In the genomic region with DNA sequence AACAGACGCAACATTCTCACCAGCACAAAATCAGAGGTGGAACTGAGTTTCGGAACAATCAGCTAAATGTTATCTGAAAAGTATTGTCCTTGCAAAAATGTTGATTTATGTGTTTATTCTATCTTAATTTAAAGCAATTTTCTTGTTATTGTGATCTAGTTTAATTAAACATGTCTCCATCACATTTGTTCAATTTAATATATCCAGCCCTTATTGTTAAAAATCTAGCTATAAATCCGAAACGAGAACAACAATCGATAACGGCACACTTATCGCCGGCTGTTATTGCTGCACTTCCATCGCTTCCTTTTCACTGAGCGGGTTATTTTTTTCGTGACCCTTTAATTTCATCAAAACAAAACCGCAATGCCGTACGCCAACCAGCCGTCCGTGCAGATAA, we compare ENCODE assay signal across 1 fruit fly cellular context.
TF ChIP-seq lines count a peak whose summit lies in the region.

GatC (minus strand) TSS at position 48 of the 400 bp plus-strand sequence.
PolG2 (minus strand) TSS at position 48 of the 400 bp plus-strand sequence.
Polr2C (plus strand) TSS at position 280 of the 400 bp plus-strand sequence.

TF ChIP-seq in whole organism, embryonic, 481 proteins besides CTCF, POLR2A, EP300 and RAD21 (continued from another document and continues in another):
- peak; percentile 72 for TF ChIP-seq CHES-1-like (GFP tag; optimal IDR thresholded peaks at IDR 0.05; lab: Kevin White, UChicago)
- no peak for TF ChIP-seq CG10274 (GFP tag; optimal IDR thresholded peaks at IDR 0.05; lab: Kevin White, UChicago)
- TF ChIP-seq CG8089 (GFP tag; optimal IDR thresholded peaks at IDR 0.05; lab: Kevin White, UChicago): peak; percentile 12
- TF ChIP-seq gfzf (GFP tag; optimal IDR thresholded peaks at IDR 0.05; lab: Kevin White, UChicago): peak; percentile 52
- no peak for TF ChIP-seq p53 (GFP tag; optimal IDR thresholded peaks at IDR 0.05; lab: Kevin White, UChicago)
- TF ChIP-seq CG4820 (GFP tag; optimal IDR thresholded peaks at IDR 0.05; lab: Kevin White, UChicago): no peak
- no peak for TF ChIP-seq pros (GFP tag; optimal IDR thresholded peaks at IDR 0.05; lab: Kevin White, UChicago)
- TF ChIP-seq HLHmδ (GFP tag; optimal IDR thresholded peaks at IDR 0.05; lab: Kevin White, UChicago): no peak
- TF ChIP-seq HmgZ (tag; optimal IDR thresholded peaks at IDR 0.05; lab: Kevin White, UChicago): peak; percentile 61
- TF ChIP-seq usp (GFP tag; optimal IDR thresholded peaks at IDR 0.05; lab: Kevin White, UChicago): no peak
- TF ChIP-seq ac (GFP tag; optimal IDR thresholded peaks at IDR 0.05; lab: Kevin White, UChicago): no peak
- no peak for TF ChIP-seq emc (GFP tag; optimal IDR thresholded peaks at IDR 0.05; lab: Kevin White, UChicago)
- TF ChIP-seq twi (tag; optimal IDR thresholded peaks at IDR 0.05; lab: Kevin White, UChicago): peak; percentile 34
- TF ChIP-seq CG14965 (GFP tag; optimal IDR thresholded peaks at IDR 0.05; lab: Kevin White, UChicago; ENCODE audit: borderline replicate concordance): no peak
- TF ChIP-seq CG17359 (tag; optimal IDR thresholded peaks at IDR 0.05; lab: Kevin White, UChicago): no peak
- TF ChIP-seq Mes4 (GFP tag; optimal IDR thresholded peaks at IDR 0.05; lab: Kevin White, UChicago): peak; percentile 9
- peak; percentile 74 for TF ChIP-seq hkb (optimal IDR thresholded peaks at IDR 0.05; lab: Kevin White, UChicago)
- no peak for TF ChIP-seq hkb (GFP tag; IDR thresholded peaks at IDR 0.05; lab: Robert Waterston, UW)
- peak; percentile 6 for TF ChIP-seq CG4424 (GFP tag; optimal IDR thresholded peaks at IDR 0.05; lab: Kevin White, UChicago)
- no peak for TF ChIP-seq TFAM (GFP tag; optimal IDR thresholded peaks at IDR 0.05; lab: Kevin White, UChicago)
- peak; percentile 55 for TF ChIP-seq CG30020 (tag; optimal IDR thresholded peaks at IDR 0.05; lab: Kevin White, UChicago)
- peak; percentile 37 for TF ChIP-seq CG17802 (tag; optimal IDR thresholded peaks at IDR 0.05; lab: Kevin White, UChicago)
- TF ChIP-seq ara (GFP tag; IDR thresholded peaks at IDR 0.05; lab: Robert Waterston, UW): no peak
- no peak for TF ChIP-seq trh (GFP tag; optimal IDR thresholded peaks at IDR 0.05; lab: Kevin White, UChicago)
- TF ChIP-seq Dref (GFP tag; IDR thresholded peaks at IDR 0.05; lab: Robert Waterston, UW): peak; percentile 80
- no peak for TF ChIP-seq repo (GFP tag; optimal IDR thresholded peaks at IDR 0.05; lab: Kevin White, UChicago)
- no peak for TF ChIP-seq Optix (GFP tag; IDR thresholded peaks at IDR 0.05; lab: Robert Waterston, UW)
- TF ChIP-seq CG3838 (GFP tag; optimal IDR thresholded peaks at IDR 0.05; lab: Kevin White, UChicago): peak; percentile 60
- peak; percentile 48; the same call in 1 of the 2 replicates for TF ChIP-seq Ada2b (GFP tag; IDR thresholded peaks at IDR 0.05; lab: Robert Waterston, UW)
- TF ChIP-seq CG34422 (GFP tag; IDR thresholded peaks at IDR 0.05; lab: Robert Waterston, UW): peak; percentile 62; the same call in 1 of the 3 replicates
- 0 out of 2 replicates have a peak, but pooled peaks have one; percentile 6 for TF ChIP-seq CG6689 (GFP tag; IDR thresholded peaks at IDR 0.05; lab: Robert Waterston, UW)
- peak; percentile 52 for TF ChIP-seq sug (tag; optimal IDR thresholded peaks at IDR 0.05; lab: Kevin White, UChicago)
- no peak for TF ChIP-seq Trl (optimal IDR thresholded peaks at IDR 0.05; lab: Kevin White, UChicago)
- TF ChIP-seq Trl (GFP tag; optimal IDR thresholded peaks at IDR 0.05; lab: Kevin White, UChicago): no peak
- no peak for TF ChIP-seq CG5180 (GFP tag; optimal IDR thresholded peaks at IDR 0.05; lab: Kevin White, UChicago)
- no peak for TF ChIP-seq CG8290 (GFP tag; optimal IDR thresholded peaks at IDR 0.05; lab: Kevin White, UChicago)
- TF ChIP-seq CG8290 (tag; optimal IDR thresholded peaks at IDR 0.05; lab: Kevin White, UChicago): no peak
- TF ChIP-seq nau (GFP tag; optimal IDR thresholded peaks at IDR 0.05; lab: Kevin White, UChicago): no peak
- TF ChIP-seq HLH54F (GFP tag; optimal IDR thresholded peaks at IDR 0.05; lab: Kevin White, UChicago): peak; percentile 41
- TF ChIP-seq tio (GFP tag; optimal IDR thresholded peaks at IDR 0.05; lab: Kevin White, UChicago): no peak
- peak; percentile 26 for TF ChIP-seq Side (GFP tag; optimal IDR thresholded peaks at IDR 0.05; lab: Kevin White, UChicago)
- TF ChIP-seq CG7372 (GFP tag; IDR thresholded peaks at IDR 0.05; lab: Robert Waterston, UW): no peak
- no peak for TF ChIP-seq rib (GFP tag; IDR thresholded peaks at IDR 0.05; lab: Robert Waterston, UW)
- TF ChIP-seq Dip3 (GFP tag; optimal IDR thresholded peaks at IDR 0.05; lab: Kevin White, UChicago): peak; percentile 9
- TF ChIP-seq Ravus (GFP tag; IDR thresholded peaks at IDR 0.05; lab: Robert Waterston, UW): no peak
- TF ChIP-seq Hand (GFP tag; optimal IDR thresholded peaks at IDR 0.05; lab: Kevin White, UChicago): no peak
- TF ChIP-seq BtbVII (GFP tag; optimal IDR thresholded peaks at IDR 0.05; lab: Kevin White, UChicago): no peak
- no peak for TF ChIP-seq CG16779 (GFP tag; IDR thresholded peaks at IDR 0.05; lab: Robert Waterston, UW)
- no peak for TF ChIP-seq E2f1 (GFP tag; IDR thresholded peaks at IDR 0.05; lab: Robert Waterston, UW)
- TF ChIP-seq cad (GFP tag; optimal IDR thresholded peaks at IDR 0.05; lab: Kevin White, UChicago): no peak
- TF ChIP-seq vvl (GFP tag; IDR thresholded peaks at IDR 0.05; lab: Robert Waterston, UW): peak; percentile 70
- no peak for TF ChIP-seq Fer2 (tag; optimal IDR thresholded peaks at IDR 0.05; lab: Kevin White, UChicago)
- peak; percentile 82 for TF ChIP-seq vnd (GFP tag; IDR thresholded peaks at IDR 0.05; lab: Robert Waterston, UW; ENCODE audit: partially characterized antibody)
- no peak for TF ChIP-seq CG9876 (GFP tag; optimal IDR thresholded peaks at IDR 0.05; lab: Kevin White, UChicago)
- TF ChIP-seq CG11696 (GFP tag; IDR thresholded peaks at IDR 0.05; lab: Robert Waterston, UW): no peak
- no peak for TF ChIP-seq CG17912 (GFP tag; optimal IDR thresholded peaks at IDR 0.05; lab: Kevin White, UChicago)
- TF ChIP-seq ap (GFP tag; IDR thresholded peaks at IDR 0.05; lab: Robert Waterston, UW): no peak
- no peak for TF ChIP-seq CG10654 (GFP tag; optimal IDR thresholded peaks at IDR 0.05; lab: Kevin White, UChicago)
- TF ChIP-seq ato (GFP tag; IDR thresholded peaks at IDR 0.05; lab: Robert Waterston, UW; ENCODE audit: partially characterized antibody): peak; percentile 87
- TF ChIP-seq CG8281 (tag; optimal IDR thresholded peaks at IDR 0.05; lab: Kevin White, UChicago): no peak
- no peak for TF ChIP-seq ase (GFP tag; IDR thresholded peaks at IDR 0.05; lab: Robert Waterston, UW)
- no peak for TF ChIP-seq lov (optimal IDR thresholded peaks at IDR 0.05; lab: Kevin White, UChicago)
- no peak for TF ChIP-seq lov (GFP tag; IDR thresholded peaks at IDR 0.05; lab: Robert Waterston, UW)
- no peak for TF ChIP-seq Nf-YC (tag; optimal IDR thresholded peaks at IDR 0.05; lab: Kevin White, UChicago)
- TF ChIP-seq jing (GFP tag; optimal IDR thresholded peaks at IDR 0.05; lab: Kevin White, UChicago): no peak
- TF ChIP-seq CG18599 (GFP tag; optimal IDR thresholded peaks at IDR 0.05; lab: Kevin White, UChicago): no peak
- no peak for TF ChIP-seq az2 (GFP tag; optimal IDR thresholded peaks at IDR 0.05; lab: Kevin White, UChicago)
- no peak for TF ChIP-seq H15 (GFP tag; IDR thresholded peaks at IDR 0.05; lab: Robert Waterston, UW)
- peak; percentile 35 for TF ChIP-seq CG10267 (tag; optimal IDR thresholded peaks at IDR 0.05; lab: Kevin White, UChicago)
- TF ChIP-seq CG15269 (tag; optimal IDR thresholded peaks at IDR 0.05; lab: Kevin White, UChicago): no peak
- peak; percentile 33 for TF ChIP-seq vfl (GFP tag; optimal IDR thresholded peaks at IDR 0.05; lab: Kevin White, UChicago)
- TF ChIP-seq CG18764 (GFP tag; optimal IDR thresholded peaks at IDR 0.05; lab: Kevin White, UChicago): no peak
- peak; percentile 52 for TF ChIP-seq Hr3 (GFP tag; optimal IDR thresholded peaks at IDR 0.05; lab: Kevin White, UChicago)
- TF ChIP-seq CG8924 (tag; optimal IDR thresholded peaks at IDR 0.05; lab: Kevin White, UChicago): peak; percentile 45
- TF ChIP-seq CG10147 (GFP tag; optimal IDR thresholded peaks at IDR 0.05; lab: Kevin White, UChicago): no peak
- TF ChIP-seq BEAF-32 (GFP tag; optimal IDR thresholded peaks at IDR 0.05; lab: Kevin White, UChicago): peak; percentile 77
- no peak for TF ChIP-seq fd102C (GFP tag; optimal IDR thresholded peaks at IDR 0.05; lab: Kevin White, UChicago)
- peak in 1 of 2 experiments; percentile 23 for TF ChIP-seq bsh (GFP tag; optimal IDR thresholded peaks at IDR 0.05; lab: Kevin White, UChicago)
- no peak for TF ChIP-seq Drgx (GFP tag; IDR thresholded peaks at IDR 0.05; lab: Robert Waterston, UW)
- TF ChIP-seq h (optimal IDR thresholded peaks at IDR 0.05; lab: Kevin White, UChicago): no peak
- TF ChIP-seq dan (GFP tag; IDR thresholded peaks at IDR 0.05; lab: Robert Waterston, UW): no peak
- TF ChIP-seq Hey (tag; optimal IDR thresholded peaks at IDR 0.05; lab: Kevin White, UChicago): no peak
- no peak for TF ChIP-seq ERR (GFP tag; optimal IDR thresholded peaks at IDR 0.05; lab: Kevin White, UChicago)
- TF ChIP-seq Dll (GFP tag; IDR thresholded peaks at IDR 0.05; lab: Robert Waterston, UW; ENCODE audit: partially characterized antibody): peak; percentile 80
- no peak for TF ChIP-seq corto (GFP tag; optimal IDR thresholded peaks at IDR 0.05; lab: Kevin White, UChicago)
- TF ChIP-seq run (tag; optimal IDR thresholded peaks at IDR 0.05; lab: Kevin White, UChicago): no peak
- TF ChIP-seq toy (GFP tag; IDR thresholded peaks at IDR 0.05; lab: Robert Waterston, UW): no peak
- no peak for TF ChIP-seq CG6765 (GFP tag; optimal IDR thresholded peaks at IDR 0.05; lab: Kevin White, UChicago)
- no peak for TF ChIP-seq CG1792 (GFP tag; optimal IDR thresholded peaks at IDR 0.05; lab: Kevin White, UChicago)
- peak; percentile 93 for TF ChIP-seq HLH4C (GFP tag; IDR thresholded peaks at IDR 0.05; lab: Robert Waterston, UW; ENCODE audit: partially characterized antibody)
- no peak for TF ChIP-seq CG3065 (GFP tag; optimal IDR thresholded peaks at IDR 0.05; lab: Kevin White, UChicago)
- no peak for TF ChIP-seq Hmx (GFP tag; optimal IDR thresholded peaks at IDR 0.05; lab: Kevin White, UChicago)
- TF ChIP-seq Neu2 (GFP tag; optimal IDR thresholded peaks at IDR 0.05; lab: Kevin White, UChicago; ENCODE audit: borderline replicate concordance): no peak
- TF ChIP-seq Spps (tag; optimal IDR thresholded peaks at IDR 0.05; lab: Kevin White, UChicago): no peak
- no peak for TF ChIP-seq wek (GFP tag; optimal IDR thresholded peaks at IDR 0.05; lab: Kevin White, UChicago)
- peak; percentile 67 for TF ChIP-seq Elba2 (GFP tag; optimal IDR thresholded peaks at IDR 0.05; lab: Kevin White, UChicago)
- no peak for TF ChIP-seq CG6272 (GFP tag; IDR thresholded peaks at IDR 0.05; lab: Robert Waterston, UW)
- no peak for TF ChIP-seq NK7.1 (GFP tag; optimal IDR thresholded peaks at IDR 0.05; lab: Kevin White, UChicago)
- TF ChIP-seq CG31224 (GFP tag; IDR thresholded peaks at IDR 0.05; lab: Robert Waterston, UW): no peak
- no peak for TF ChIP-seq CG2678 (tag; optimal IDR thresholded peaks at IDR 0.05; lab: Kevin White, UChicago)
- TF ChIP-seq Lim3 (GFP tag; IDR thresholded peaks at IDR 0.05; lab: Robert Waterston, UW): no peak
- peak; percentile 58 for TF ChIP-seq Bteb2 (GFP tag; optimal IDR thresholded peaks at IDR 0.05; lab: Kevin White, UChicago)
- TF ChIP-seq CG1832 (GFP tag; optimal IDR thresholded peaks at IDR 0.05; lab: Kevin White, UChicago): no peak
- TF ChIP-seq CG7786 (GFP tag; optimal IDR thresholded peaks at IDR 0.05; lab: Kevin White, UChicago): peak; percentile 7
- TF ChIP-seq sc (optimal IDR thresholded peaks at IDR 0.05; lab: Kevin White, UChicago): no peak
- no peak for TF ChIP-seq sc (GFP tag; optimal IDR thresholded peaks at IDR 0.05; lab: Kevin White, UChicago)
- TF ChIP-seq CG10979 (tag; optimal IDR thresholded peaks at IDR 0.05; lab: Kevin White, UChicago): no peak
- TF ChIP-seq CG12744 (GFP tag; optimal IDR thresholded peaks at IDR 0.05; lab: Kevin White, UChicago): no peak
- TF ChIP-seq Six4 (GFP tag; optimal IDR thresholded peaks at IDR 0.05; lab: Kevin White, UChicago): no peak
- TF ChIP-seq CG31441 (GFP tag; IDR thresholded peaks at IDR 0.05; lab: Robert Waterston, UW): no peak
- TF ChIP-seq CG16815 (GFP tag; optimal IDR thresholded peaks at IDR 0.05; lab: Kevin White, UChicago): no peak
- no peak for TF ChIP-seq CG32767 (GFP tag; IDR thresholded peaks at IDR 0.05; lab: Robert Waterston, UW)
- TF ChIP-seq CG8478 (optimal IDR thresholded peaks at IDR 0.05; lab: Kevin White, UChicago): no peak
- no peak for TF ChIP-seq CG43689 (GFP tag; IDR thresholded peaks at IDR 0.05; lab: Robert Waterston, UW)
- no peak for TF ChIP-seq CG11560 (tag; IDR thresholded peaks at IDR 0.05; lab: Robert Waterston, UW)
- TF ChIP-seq CG10462 (GFP tag; optimal IDR thresholded peaks at IDR 0.05; lab: Kevin White, UChicago): peak; percentile 16
- TF ChIP-seq CG14860 (GFP tag; IDR thresholded peaks at IDR 0.05; lab: Robert Waterston, UW; ENCODE audit: partially characterized antibody): peak; percentile 76
- peak; percentile 53 for TF ChIP-seq gcm (GFP tag; optimal IDR thresholded peaks at IDR 0.05; lab: Kevin White, UChicago)
- TF ChIP-seq CG12299 (tag; optimal IDR thresholded peaks at IDR 0.05; lab: Kevin White, UChicago): peak; percentile 64
- TF ChIP-seq sd (tag; optimal IDR thresholded peaks at IDR 0.05; lab: Kevin White, UChicago): no peak
- TF ChIP-seq CG15011 (GFP tag; optimal IDR thresholded peaks at IDR 0.05; lab: Kevin White, UChicago): no peak
- TF ChIP-seq HHEX (GFP tag; optimal IDR thresholded peaks at IDR 0.05; lab: Kevin White, UChicago): no peak
- no peak for TF ChIP-seq odd (GFP tag; optimal IDR thresholded peaks at IDR 0.05; lab: Kevin White, UChicago)
- TF ChIP-seq CG16863 (GFP tag; optimal IDR thresholded peaks at IDR 0.05; lab: Kevin White, UChicago): peak; percentile 38
- TF ChIP-seq gro (GFP tag; optimal IDR thresholded peaks at IDR 0.05; lab: Kevin White, UChicago): peak; percentile 13
- no peak for TF ChIP-seq Eip74EF (GFP tag; optimal IDR thresholded peaks at IDR 0.05; lab: Kevin White, UChicago)
- TF ChIP-seq CG5245 (GFP tag; optimal IDR thresholded peaks at IDR 0.05; lab: Kevin White, UChicago): no peak
- peak; percentile 69 for TF ChIP-seq CG12391 (tag; optimal IDR thresholded peaks at IDR 0.05; lab: Kevin White, UChicago)
- TF ChIP-seq CG11723 (GFP tag; optimal IDR thresholded peaks at IDR 0.05; lab: Kevin White, UChicago): no peak
- TF ChIP-seq peb (GFP tag; IDR thresholded peaks at IDR 0.05; lab: Robert Waterston, UW): no peak
- TF ChIP-seq maf-S (GFP tag; optimal IDR thresholded peaks at IDR 0.05; lab: Kevin White, UChicago): peak; percentile 43
